Fruit fly (Drosophila melanogaster): ENCODE results near the gene CG42460.

The CG42460 gene

DNA sequence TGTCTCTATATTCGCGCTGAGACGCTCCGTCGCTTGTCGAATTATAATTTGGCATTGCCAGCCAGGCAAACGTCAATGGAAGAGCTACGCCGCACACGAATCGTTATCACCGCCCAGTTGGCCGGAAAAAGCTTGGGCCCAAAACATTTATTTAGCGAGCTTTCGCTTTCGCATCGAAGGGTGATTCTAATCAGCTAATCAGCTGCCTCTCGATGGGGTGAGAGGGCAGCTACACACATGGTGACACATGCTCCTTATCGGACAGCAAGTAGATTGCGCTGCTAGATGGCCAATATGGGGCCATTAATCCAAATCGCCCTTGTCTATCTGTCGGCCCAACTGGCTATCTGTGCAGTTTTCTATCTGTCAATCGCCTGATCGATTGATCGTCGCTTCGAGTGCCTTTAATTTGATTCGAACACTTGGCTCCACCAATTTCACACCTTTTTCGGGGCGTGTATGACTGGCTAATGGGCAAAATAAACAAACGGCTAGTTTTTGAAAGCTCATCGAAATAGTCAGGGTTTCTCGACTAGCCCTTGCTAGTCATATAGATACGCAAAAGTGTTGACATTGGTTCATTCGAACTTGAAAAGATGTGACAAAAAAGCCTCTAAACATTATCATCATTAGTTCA, 22.1 kb downstream of the CG42460 start (continued):
- TF ChIP-seq gsb-n (tag; optimal IDR thresholded peaks at IDR 0.05): no peak
- TF ChIP-seq ato (GFP tag; IDR thresholded peaks at IDR 0.05; ENCODE audit: partially characterized antibody): no peak
- TF ChIP-seq CG11696 (GFP tag; IDR thresholded peaks at IDR 0.05): no peak
- no peak for TF ChIP-seq D19A (tag; optimal IDR thresholded peaks at IDR 0.05)
- TF ChIP-seq zf30C (GFP tag; optimal IDR thresholded peaks at IDR 0.05): no peak
- peak; percentile 96 for TF ChIP-seq sug (tag; optimal IDR thresholded peaks at IDR 0.05)
- no peak for TF ChIP-seq Myb (GFP tag; optimal IDR thresholded peaks at IDR 0.05)
- TF ChIP-seq CG18619 (GFP tag; optimal IDR thresholded peaks at IDR 0.05): no peak
- TF ChIP-seq CG18011 (GFP tag; optimal IDR thresholded peaks at IDR 0.05): no peak
- peak; percentile 31 for TF ChIP-seq CG18599 (GFP tag; optimal IDR thresholded peaks at IDR 0.05)
- TF ChIP-seq Jarid2 (GFP tag; optimal IDR thresholded peaks at IDR 0.05): no peak
- no peak for TF ChIP-seq Lpt (GFP tag; optimal IDR thresholded peaks at IDR 0.05)
- no peak for TF ChIP-seq CG1792 (GFP tag; optimal IDR thresholded peaks at IDR 0.05)
- no peak for TF ChIP-seq ssp (GFP tag; IDR thresholded peaks at IDR 0.05)
- TF ChIP-seq CG12071 (GFP tag; optimal IDR thresholded peaks at IDR 0.05): no peak
- TF ChIP-seq az2 (GFP tag; optimal IDR thresholded peaks at IDR 0.05): no peak
- TF ChIP-seq maf-S (GFP tag; optimal IDR thresholded peaks at IDR 0.05): no peak
- no peak for TF ChIP-seq TFAM (GFP tag; optimal IDR thresholded peaks at IDR 0.05)
- TF ChIP-seq usp (GFP tag; optimal IDR thresholded peaks at IDR 0.05): no peak
- no peak for TF ChIP-seq pnt (GFP tag; optimal IDR thresholded peaks at IDR 0.05)
- TF ChIP-seq Tbp (GFP tag; optimal IDR thresholded peaks at IDR 0.05): no peak
- TF ChIP-seq Awh (GFP tag; IDR thresholded peaks at IDR 0.05): no peak
- no peak for TF ChIP-seq NFAT (GFP tag; IDR thresholded peaks at IDR 0.05)
- no peak for TF ChIP-seq CG10321 (GFP tag; IDR thresholded peaks at IDR 0.05)
- no peak for TF ChIP-seq CG8388 (GFP tag; optimal IDR thresholded peaks at IDR 0.05)
- peak; percentile 43 for TF ChIP-seq gro (GFP tag; optimal IDR thresholded peaks at IDR 0.05)
- TF ChIP-seq ac (GFP tag; optimal IDR thresholded peaks at IDR 0.05): no peak
- peak; percentile 24 for TF ChIP-seq HmgZ (tag; optimal IDR thresholded peaks at IDR 0.05)
- no peak for TF ChIP-seq Nf-YB (GFP tag; optimal IDR thresholded peaks at IDR 0.05)
- no peak for TF ChIP-seq jing (GFP tag; optimal IDR thresholded peaks at IDR 0.05)
- no peak for TF ChIP-seq wek (GFP tag; optimal IDR thresholded peaks at IDR 0.05)
- TF ChIP-seq gcm (GFP tag; optimal IDR thresholded peaks at IDR 0.05): no peak
- TF ChIP-seq chinmo (GFP tag; IDR thresholded peaks at IDR 0.05; ENCODE audit: partially characterized antibody): peak; percentile 78; the same call in 1 of the 4 replicates
- peak; percentile 11 for TF ChIP-seq CG3281 (GFP tag; optimal IDR thresholded peaks at IDR 0.05)
- TF ChIP-seq aop (GFP tag; IDR thresholded peaks at IDR 0.05): no peak
- no peak for TF ChIP-seq repo (GFP tag; optimal IDR thresholded peaks at IDR 0.05)
- TF ChIP-seq CG6791 (GFP tag; IDR thresholded peaks at IDR 0.05; ENCODE audit: partially characterized antibody): no peak
- no peak for TF ChIP-seq CG14965 (GFP tag; optimal IDR thresholded peaks at IDR 0.05; ENCODE audit: borderline replicate concordance)
- no peak for TF ChIP-seq CG7786 (GFP tag; optimal IDR thresholded peaks at IDR 0.05)
- TF ChIP-seq CG11723 (GFP tag; optimal IDR thresholded peaks at IDR 0.05): no peak
- no peak for TF ChIP-seq ems (GFP tag; optimal IDR thresholded peaks at IDR 0.05)
- TF ChIP-seq bab2 (GFP tag; optimal IDR thresholded peaks at IDR 0.05): no peak
- TF ChIP-seq gem (tag; optimal IDR thresholded peaks at IDR 0.05): no peak
- TF ChIP-seq CG4854 (GFP tag; optimal IDR thresholded peaks at IDR 0.05): no peak
- TF ChIP-seq Sry-δ (GFP tag; optimal IDR thresholded peaks at IDR 0.05): no peak
- no peak for TF ChIP-seq oc (tag; optimal IDR thresholded peaks at IDR 0.05)
- no peak for TF ChIP-seq CG11093 (GFP tag; IDR thresholded peaks at IDR 0.05)
- no peak for TF ChIP-seq ara (GFP tag; IDR thresholded peaks at IDR 0.05)
- no peak for TF ChIP-seq Dek (tag; optimal IDR thresholded peaks at IDR 0.05)
- TF ChIP-seq CHES-1-like (GFP tag; optimal IDR thresholded peaks at IDR 0.05): no peak
- TF ChIP-seq odd (GFP tag; optimal IDR thresholded peaks at IDR 0.05): no peak
